Fruit fly (Drosophila melanogaster) whole organism, embryonic: ENCODE results near the gene Mtpalpha.

Source experiments
- Awh ChIP-seq: fragments of 200-800 bp; sonication (Bioruptor generic); IDR thresholded peaks from 2 replicates; pipeline ENCODE4, ENCODE4 v1.3.6; 2022; ENCODE audit warnings: missing biosample characterization, missing genetic modification characterization
- CG10147 ChIP-seq: fragments of 200-800 bp; sonication (Bioruptor generic); optimal IDR thresholded peaks from 2 replicates; lab custom pipeline; 2019; ENCODE audit warnings: missing biosample characterization, mild to moderate bottlenecking, missing genetic modification characterization, moderate library complexity
- CG10321 ChIP-seq: fragments of 200-800 bp; sonication (Bioruptor generic); IDR thresholded peaks from 2 replicates; pipeline ENCODE4 v1.3.6; 2022; ENCODE audit warnings: missing biosample characterization, missing genetic modification characterization
- CG11398 ChIP-seq: fragments of 200-800 bp; sonication (Bioruptor generic); optimal IDR thresholded peaks from 2 replicates; lab custom pipeline; 2016; ENCODE audit warnings: missing biosample characterization, missing genetic modification characterization
- CG11456 ChIP-seq: fragments of 200-800 bp; sonication (Bioruptor generic); IDR thresholded peaks from 3 replicates; pipeline ENCODE4 v1.3.6; 2022; ENCODE audit warnings: missing biosample characterization, missing genetic modification characterization
- CG11504 ChIP-seq: fragments of 200-800 bp; sonication (Bioruptor generic); optimal IDR thresholded peaks from 3 replicates; lab custom pipeline; 2019; ENCODE audit warnings: missing biosample characterization, mild to moderate bottlenecking, missing genetic modification characterization, moderate library complexity
- CG11560 ChIP-seq: fragments of 200-800 bp; sonication (Bioruptor generic); IDR thresholded peaks from 3 replicates; pipeline ENCODE4 v1.3.6; 2022; ENCODE audit warnings: missing biosample characterization, missing genetic modification characterization
- CG12942 ChIP-seq: fragments of 200-800 bp; sonication (Bioruptor generic); optimal IDR thresholded peaks from 3 replicates; lab custom pipeline; 2016; ENCODE audit warnings: missing biosample characterization, missing genetic modification characterization
- CG13287 ChIP-seq: fragments of 200-800 bp; sonication (Bioruptor generic); IDR thresholded peaks from 2 replicates; pipeline ENCODE4 v1.3.6; 2022; ENCODE audit warnings: missing biosample characterization, missing genetic modification characterization; ENCODE audit not compliant: partially characterized antibody
- CG13894 ChIP-seq: fragments of 200-800 bp; sonication (Bioruptor generic); optimal IDR thresholded peaks from 3 replicates; lab custom pipeline; 2018; ENCODE audit warnings: missing biosample characterization, mild to moderate bottlenecking, missing genetic modification characterization, moderate library complexity
- CG15011 ChIP-seq: fragments of 200-800 bp; sonication (Bioruptor generic); optimal IDR thresholded peaks from 3 replicates; lab custom pipeline; 2018; ENCODE audit warnings: missing biosample characterization, mild to moderate bottlenecking, missing genetic modification characterization
- CG15073 ChIP-seq: fragments of 200-800 bp; sonication (Bioruptor generic); optimal IDR thresholded peaks from 2 replicates; lab custom pipeline; 2016; ENCODE audit warnings: missing biosample characterization, missing genetic modification characterization
- CG15601 ChIP-seq: fragments of 200-800 bp; sonication (Bioruptor generic); optimal IDR thresholded peaks from 3 replicates; lab custom pipeline; 2019; ENCODE audit warnings: missing biosample characterization, mild to moderate bottlenecking, missing genetic modification characterization, moderate library complexity
- CG17912 ChIP-seq: fragments of 200-800 bp; sonication (Bioruptor generic); optimal IDR thresholded peaks from 2 replicates; lab custom pipeline; 2018; ENCODE audit warnings: missing biosample characterization, mild to moderate bottlenecking, missing genetic modification characterization
- CG34422 ChIP-seq: fragments of 200-800 bp; sonication (Bioruptor generic); IDR thresholded peaks from 3 replicates; pipeline ENCODE4 v1.3.6; 2022; ENCODE audit warnings: missing biosample characterization, missing genetic modification characterization
- CG42726 ChIP-seq: fragments of 200-800 bp; sonication (Bioruptor generic); IDR thresholded peaks from 2 replicates; pipeline ENCODE4 v1.3.6; 2022; ENCODE audit warnings: missing biosample characterization, missing genetic modification characterization; ENCODE audit not compliant: partially characterized antibody
- CG4282 ChIP-seq: fragments of 200-800 bp; sonication (Bioruptor generic); optimal IDR thresholded peaks from 2 replicates; lab custom pipeline; 2016; ENCODE audit warnings: missing biosample characterization, missing genetic modification characterization
- CG4360 ChIP-seq: fragments of 200-800 bp; sonication (Bioruptor generic); IDR thresholded peaks from 2 replicates; pipeline ENCODE4 v1.3.6; 2022; ENCODE audit warnings: missing biosample characterization, missing genetic modification characterization
- CHES-1-like ChIP-seq: fragments of 200-800 bp; sonication (Bioruptor generic); optimal IDR thresholded peaks from 2 replicates; lab custom pipeline; 2016; ENCODE audit warnings: missing biosample characterization, missing genetic modification characterization
- Deaf1 ChIP-seq: fragments of 200-800 bp; optimal IDR thresholded peaks from 3 replicates; lab custom pipeline; 2019; ENCODE audit warnings: missing biosample characterization, mild to moderate bottlenecking, missing genetic modification characterization, moderate library complexity
- Doc3 ChIP-seq: fragments of 200-800 bp; sonication (Bioruptor generic); IDR thresholded peaks from 3 replicates; pipeline ENCODE4 v1.3.6; 2022; ENCODE audit warnings: missing biosample characterization, missing genetic modification characterization; ENCODE audit not compliant: partially characterized antibody
- Hmx ChIP-seq: fragments of 200-800 bp; sonication (Bioruptor generic); optimal IDR thresholded peaks from 2 replicates; lab custom pipeline; 2016; ENCODE audit warnings: missing biosample characterization, missing genetic modification characterization
- Lpt ChIP-seq: fragments of >200 bp; optimal IDR thresholded peaks from 2 replicates; lab custom pipeline; 2018; ENCODE audit warnings: missing biosample characterization, missing genetic modification characterization
- Nf-YC ChIP-seq: fragments of 200-800 bp; optimal IDR thresholded peaks from 3 replicates; lab custom pipeline; 2019; ENCODE audit warnings: missing biosample characterization, mild to moderate bottlenecking, missing genetic modification characterization, moderate library complexity
- Ssrp ChIP-seq: fragments of 200-800 bp; sonication (Bioruptor generic); optimal IDR thresholded peaks from 2 replicates; lab custom pipeline; 2018; ENCODE audit warnings: missing biosample characterization, mild to moderate bottlenecking, missing genetic modification characterization, moderate library complexity
- Stat92E ChIP-seq, 3 experiments: fragments of >200 bp in 2 of 3; fragments of 200-800 bp in 1 of 3; sonication (Bioruptor generic) in 1 of 3; optimal IDR thresholded peaks; 2 replicates each; lab custom pipeline; 2017 to 2019; ENCODE audit warnings: missing biosample characterization in 3 of 3, missing genetic modification characterization in 3 of 3, mild to moderate bottlenecking in 1 of 3, moderate library complexity in 1 of 3
- abd-A ChIP-seq: fragments of 200-800 bp; sonication (Bioruptor generic); optimal IDR thresholded peaks from 3 replicates; lab custom pipeline; 2019; ENCODE audit warnings: missing biosample characterization, mild to moderate bottlenecking, missing genetic modification characterization, moderate library complexity
- amos ChIP-seq: fragments of 200-800 bp; sonication (Bioruptor generic); IDR thresholded peaks from 2 replicates; pipeline ENCODE4 v1.3.6; 2022; ENCODE audit warnings: missing biosample characterization, missing genetic modification characterization; ENCODE audit not compliant: partially characterized antibody
- ato ChIP-seq: fragments of 200-800 bp; sonication (Bioruptor generic); IDR thresholded peaks from 2 replicates; pipeline ENCODE4 v1.3.6; 2022; ENCODE audit warnings: missing biosample characterization, missing genetic modification characterization; ENCODE audit not compliant: partially characterized antibody
- bsh ChIP-seq, 2 experiments: fragments of 200-800 bp; sonication (Bioruptor generic); optimal IDR thresholded peaks; 2 replicates each; lab custom pipeline; 2017 to 2018; ENCODE audit warnings: mild to moderate bottlenecking in 2 of 2, missing biosample characterization in 2 of 2, missing genetic modification characterization in 2 of 2, moderate library complexity in 1 of 2
- cas ChIP-seq: fragments of 200-800 bp; sonication (Bioruptor generic); IDR thresholded peaks from 2 replicates; pipeline ENCODE4 v1.3.6; 2022; ENCODE audit warnings: missing biosample characterization, missing genetic modification characterization
- caup ChIP-seq: fragments of 200-800 bp; sonication (Bioruptor generic); optimal IDR thresholded peaks from 3 replicates; lab custom pipeline; 2017; ENCODE audit warnings: missing biosample characterization, mild to moderate bottlenecking, missing genetic modification characterization, moderate library complexity; ENCODE audit not compliant: severe bottlenecking
- dmrt99B ChIP-seq: fragments of 200-800 bp; sonication (Bioruptor generic); optimal IDR thresholded peaks from 2 replicates; lab custom pipeline; 2018; ENCODE audit warnings: missing biosample characterization, mild to moderate bottlenecking, missing genetic modification characterization, moderate library complexity
- ewg ChIP-seq: fragments of 200-800 bp; sonication (Bioruptor generic); optimal IDR thresholded peaks from 3 replicates; lab custom pipeline; 2017; ENCODE audit warnings: mild to moderate bottlenecking, missing biosample characterization, missing genetic modification reagents, missing genetic modification characterization
- ftz-f1 ChIP-seq: fragments of 200-800 bp; sonication (Bioruptor generic); optimal IDR thresholded peaks from 2 replicates; lab custom pipeline; 2016; ENCODE audit warnings: missing biosample characterization, missing genetic modification characterization
- kni ChIP-seq: fragments of 200-800 bp; sonication (Bioruptor generic); optimal IDR thresholded peaks from 3 replicates; lab custom pipeline; 2017; ENCODE audit warnings: mild to moderate bottlenecking, missing biosample characterization, missing genetic modification reagents, missing genetic modification characterization
- lab ChIP-seq: fragments of 200-800 bp; sonication (Bioruptor generic); optimal IDR thresholded peaks from 3 replicates; lab custom pipeline; 2017; ENCODE audit warnings: missing biosample characterization, missing genetic modification characterization, mild to moderate bottlenecking, moderate library complexity, missing genetic modification reagents
- pan ChIP-seq, 4 experiments: fragments of >200 bp in 3 of 4; fragments of 200-800 bp in 1 of 4; sonication (Bioruptor generic) in 1 of 4; optimal IDR thresholded peaks in 3 of 4; IDR thresholded peaks in 1 of 4; 2 replicates each; pipeline versions ENCODE4 v1.3.6 to Lab custom; 2017 to 2022; ENCODE audit warnings: missing biosample characterization in 2 of 4, missing genetic modification characterization in 2 of 4, mixed read lengths in 1 of 4
- pho ChIP-seq: fragments of 200-800 bp; sonication (Bioruptor generic); optimal IDR thresholded peaks from 2 replicates; lab custom pipeline; 2016; ENCODE audit warnings: missing biosample characterization, missing genetic modification characterization
- pros ChIP-seq: fragments of 200-800 bp; sonication (Bioruptor generic); optimal IDR thresholded peaks from 3 replicates; lab custom pipeline; 2019; ENCODE audit warnings: missing biosample characterization, mild to moderate bottlenecking, missing genetic modification characterization, moderate library complexity
- ranshi ChIP-seq: fragments of 200-800 bp; sonication (Bioruptor generic); IDR thresholded peaks from 2 replicates; pipeline ENCODE4 v1.3.6; 2022; ENCODE audit warnings: missing biosample characterization, missing genetic modification characterization
- sc ChIP-seq, 3 experiments: fragments of >200 bp in 2 of 3; fragments of 200-800 bp in 1 of 3; sonication (Bioruptor generic) in 1 of 3; optimal IDR thresholded peaks; 2 replicates in 2 of 3; 3 replicates in 1 of 3; lab custom pipeline; 2017; ENCODE audit warnings: mild to moderate bottlenecking in 1 of 3, missing biosample characterization in 1 of 3, missing genetic modification characterization in 1 of 3, missing genetic modification reagents in 1 of 3
- slbo ChIP-seq: fragments of 200-800 bp; sonication (Bioruptor generic); IDR thresholded peaks from 2 replicates; pipeline ENCODE4 v1.3.6; 2022; ENCODE audit warnings: missing biosample characterization, missing genetic modification characterization
- sr ChIP-seq: fragments of 200-800 bp; sonication (Bioruptor generic); IDR thresholded peaks from 3 replicates; pipeline ENCODE4 v1.3.6; 2022; ENCODE audit warnings: missing biosample characterization, missing genetic modification characterization
- tup ChIP-seq: fragments of 200-800 bp; sonication (Bioruptor generic); optimal IDR thresholded peaks from 2 replicates; lab custom pipeline; 2016; ENCODE audit warnings: missing biosample characterization, mild to moderate bottlenecking, missing genetic modification characterization, moderate library complexity
- wor ChIP-seq: fragments of 200-800 bp; sonication (Bioruptor generic); IDR thresholded peaks from 2 replicates; pipeline ENCODE4 v1.3.6; 2022; ENCODE audit warnings: missing biosample characterization, missing genetic modification characterization
- z ChIP-seq: fragments of 200-800 bp; sonication (Bioruptor generic); IDR thresholded peaks from 3 replicates; pipeline ENCODE4 v1.3.6; 2022; ENCODE audit warnings: missing biosample characterization, missing genetic modification characterization
- zfh2 ChIP-seq: fragments of 200-800 bp; sonication (Bioruptor generic); optimal IDR thresholded peaks from 2 replicates; lab custom pipeline; 2016; ENCODE audit warnings: missing biosample characterization, missing genetic modification characterization

The Mtpalpha gene

dm6 chr2L:9609337-9609856 is 32.8 kb upstream of the Mtpalpha start (continued):
- TF ChIP-seq CG15011 (no peak), Deaf1 (tag; lab: Kevin White, UChicago) (peak; percentile 33), CG11560 (tag; lab: Robert Waterston, UW) (no peak), abd-A (tag; lab: Kevin White, UChicago) (peak; percentile 73), CG13287 (GFP tag; lab: Robert Waterston, UW) (no peak), CG15601 (tag; lab: Kevin White, UChicago) (no peak), CG4360 (GFP tag; lab: Robert Waterston, UW) (peak; percentile 23; the same call in 1 of the 2 replicates), CG34422 (GFP tag; lab: Robert Waterston, UW) (no peak), CG42726 (GFP tag; lab: Robert Waterston, UW) (no peak), CG11504 (tag; lab: Kevin White, UChicago) (no peak), CG10321 (GFP tag; lab: Robert Waterston, UW) (no peak), bsh (GFP tag; optimal IDR thresholded peaks at IDR 0.05; lab: Kevin White, UChicago) (no peak), z (GFP tag; lab: Robert Waterston, UW) (0 out of 3 replicates have a peak, but pooled peaks have one; percentile 51), ftz-f1 (GFP tag; lab: Kevin White, UChicago) (no peak), Hmx (no peak), wor (no peak), caup (no peak), CG4282 (no peak), ewg (GFP tag; lab: Kevin White, UChicago) (no peak), CG15073 (GFP tag; lab: Kevin White, UChicago) (no peak), Awh (GFP tag; lab: Robert Waterston, UW) (0 out of 2 replicates have a peak, but pooled peaks have one; percentile 5), zfh2 (no peak), amos (no peak), CG12942 (GFP tag; lab: Kevin White, UChicago) (no peak), kni (GFP tag; lab: Kevin White, UChicago) (peak; percentile 76), sc (optimal IDR thresholded peaks at IDR 0.05; lab: Kevin White, UChicago) (no peak), sc (GFP tag; optimal IDR thresholded peaks at IDR 0.05; lab: Kevin White, UChicago) (no peak), dmrt99B (tag; lab: Kevin White, UChicago) (no peak), CG10147 (GFP tag; lab: Kevin White, UChicago) (no peak), pros (GFP tag; lab: Kevin White, UChicago) (no peak), pan (optimal IDR thresholded peaks at IDR 0.05; lab: Kevin White, UChicago) (no peak), pan (GFP tag; optimal IDR thresholded peaks at IDR 0.05 in 1 of 2, IDR thresholded peaks at IDR 0.05 in 1 of 2) (no peak), ato (GFP tag; lab: Robert Waterston, UW) (no peak), sr (GFP tag; lab: Robert Waterston, UW) (0 out of 3 replicates have a peak, but pooled peaks have one; percentile 41), CG11456 (0 out of 3 replicates have a peak, but pooled peaks have one; percentile 20), CG13894 (tag; lab: Kevin White, UChicago) (no peak), lab (no peak), CG11398 (no peak), tup (GFP tag; lab: Kevin White, UChicago) (no peak), Lpt (GFP tag; lab: Kevin White, UChicago) (no peak), CG17912 (no peak), Doc3 (GFP tag; lab: Robert Waterston, UW) (no peak), ranshi (no peak), Nf-YC (tag; lab: Kevin White, UChicago) (no peak), Ssrp (tag; lab: Kevin White, UChicago) (no peak), pho (GFP tag; lab: Kevin White, UChicago) (no peak), cas (GFP tag; lab: Robert Waterston, UW) (no peak), Stat92E (GFP tag; optimal IDR thresholded peaks at IDR 0.05; lab: Kevin White, UChicago) (peak in 1 of 3 experiments; percentile 28), CHES-1-like (GFP tag; lab: Kevin White, UChicago) (no peak), slbo (GFP tag; lab: Robert Waterston, UW) (no peak)
